Fruit fly (Drosophila melanogaster): ENCODE data around the gene Uch-L5.

Gene Uch-L5

dm6 chr3L:9476829-9477228, at the start of gene Uch-L5, which contains the start of gene Jarid2 (continued):
- TF ChIP-seq pdm3 (GFP tag; optimal IDR thresholded peaks at IDR 0.05) (no peak), CG6808 (GFP tag; optimal IDR thresholded peaks at IDR 0.05) (no peak), Sox14 (GFP tag; optimal IDR thresholded peaks at IDR 0.05) (peak; percentile 92), lz (GFP tag; optimal IDR thresholded peaks at IDR 0.05) (peak; percentile 35), CG6792 (GFP tag; optimal IDR thresholded peaks at IDR 0.05) (peak; percentile 22), CG4318 (GFP tag; optimal IDR thresholded peaks at IDR 0.05) (no peak), CG10631 (GFP tag; optimal IDR thresholded peaks at IDR 0.05) (no peak)

- TF ChIP-seq Sox14 (GFP tag; optimal IDR thresholded peaks at IDR 0.05), result no peak
- TF ChIP-seq CG3032 (tag; optimal IDR thresholded peaks at IDR 0.05), result peak; percentile 2
- TF ChIP-seq CG1621 (tag; optimal IDR thresholded peaks at IDR 0.05), result peak; percentile 35
- peak; percentile 41 for TF ChIP-seq CG6808 (GFP tag; optimal IDR thresholded peaks at IDR 0.05)
- peak; percentile 3 for TF ChIP-seq Eip78C (GFP tag)
- TF ChIP-seq CG9139 (GFP tag; optimal IDR thresholded peaks at IDR 0.05), result peak; percentile 16
Measured at dm6 chr3L:9525444-9525843, 48.7 kb upstream of the Uch-L5 start, which contains the start of gene CG33700. Gene CG33700 (minus strand): TSS chr3L:9525544.

- TF ChIP-seq CG8632 (GFP tag; optimal IDR thresholded peaks at IDR 0.05), result no peak
Measured at dm6 chr3L:9513309-9513708, 36.5 kb upstream of the Uch-L5 start, which contains the start of gene CG33702. Gene CG33702 (minus strand): TSS chr3L:9513409.

dm6 chr3L:9512560-9512959, 35.8 kb upstream of the Uch-L5 start, which contains the start of gene CG33703:
Gene CG33703 (minus strand): TSS chr3L:9512660.
- TF ChIP-seq Eip93F (GFP tag; optimal IDR thresholded peaks at IDR 0.05) (no peak), CG10631 (GFP tag; optimal IDR thresholded peaks at IDR 0.05) (no peak), CG3919 (GFP tag; optimal IDR thresholded peaks at IDR 0.05) (no peak), eg (GFP tag; IDR thresholded peaks at IDR 0.05) (no peak), CG9139 (GFP tag; optimal IDR thresholded peaks at IDR 0.05) (no peak), pdm3 (GFP tag; optimal IDR thresholded peaks at IDR 0.05) (no peak), Eip75B (GFP tag; optimal IDR thresholded peaks at IDR 0.05) (no peak), lz (GFP tag; optimal IDR thresholded peaks at IDR 0.05) (no peak)

- TF ChIP-seq lz (GFP tag; optimal IDR thresholded peaks at IDR 0.05), result no peak
- peak; percentile 34 for TF ChIP-seq Sox102F (GFP tag; optimal IDR thresholded peaks at IDR 0.05)
- TF ChIP-seq svp (GFP tag), result no peak
- TF ChIP-seq CG3032 (tag; optimal IDR thresholded peaks at IDR 0.05), result peak; percentile 1
- TF ChIP-seq Ets21C (GFP tag; optimal IDR thresholded peaks at IDR 0.05), result no peak
- TF ChIP-seq spab (GFP tag; optimal IDR thresholded peaks at IDR 0.05), result no peak
- TF ChIP-seq Eip78C (GFP tag), result peak; percentile 75
- no peak for TF ChIP-seq CG7368 (GFP tag; optimal IDR thresholded peaks at IDR 0.05)
- TF ChIP-seq Hr38 (GFP tag; optimal IDR thresholded peaks at IDR 0.05), result no peak
- TF ChIP-seq Sox15 (GFP tag; optimal IDR thresholded peaks at IDR 0.05), result no peak
- TF ChIP-seq CG6163 (GFP tag; IDR thresholded peaks at IDR 0.05), result no peak
- peak; percentile 19 for TF ChIP-seq net (GFP tag; optimal IDR thresholded peaks at IDR 0.05)
- TF ChIP-seq CG10669 (GFP tag; optimal IDR thresholded peaks at IDR 0.05), result no peak
- TF ChIP-seq Hr39 (GFP tag; optimal IDR thresholded peaks at IDR 0.05), result no peak
- no peak for TF ChIP-seq achi (GFP tag; optimal IDR thresholded peaks at IDR 0.05)
- TF ChIP-seq Blimp-1 (GFP tag; optimal IDR thresholded peaks at IDR 0.05), result no peak
- TF ChIP-seq dac (GFP tag; optimal IDR thresholded peaks at IDR 0.05), result no peak
- peak; percentile 44; the same call in 1 of the 3 replicates for TF ChIP-seq eg (GFP tag; IDR thresholded peaks at IDR 0.05)
- TF ChIP-seq cyc (GFP tag; optimal IDR thresholded peaks at IDR 0.05), result no peak
- TF ChIP-seq CG16779 (tag; optimal IDR thresholded peaks at IDR 0.05), result peak; percentile 21
- no peak for TF ChIP-seq fd85E (GFP tag; optimal IDR thresholded peaks at IDR 0.05)
- no peak for TF ChIP-seq Eip93F (GFP tag; optimal IDR thresholded peaks at IDR 0.05)
- no peak for TF ChIP-seq CG8632 (GFP tag; optimal IDR thresholded peaks at IDR 0.05)
- no peak for TF ChIP-seq Hr4 (GFP tag; optimal IDR thresholded peaks at IDR 0.05)
- TF ChIP-seq CG6854 (GFP tag; optimal IDR thresholded peaks at IDR 0.05), result peak; percentile 83
- TF ChIP-seq esn (GFP tag; optimal IDR thresholded peaks at IDR 0.05), result no peak
- TF ChIP-seq acj6 (GFP tag; optimal IDR thresholded peaks at IDR 0.05), result no peak
- TF ChIP-seq CG11902 (GFP tag; optimal IDR thresholded peaks at IDR 0.05), result no peak
- no peak for TF ChIP-seq vri (GFP tag; optimal IDR thresholded peaks at IDR 0.05)
- TF ChIP-seq CG11294 (GFP tag; IDR thresholded peaks at IDR 0.05), result no peak
- TF ChIP-seq Smox (GFP tag; optimal IDR thresholded peaks at IDR 0.05), result peak; percentile 21
Measured at dm6 chr3L:9511287-9512256, 34.8 kb upstream of the Uch-L5 start, which contains the start of gene RpS9. Gene RpS9 (minus strand): TSS chr3L:9511531.

Data from whole organism, prepupa.